Worm (Caenorhabditis elegans): Measurements from ENCODE around the gene R09A8.1.

R09A8.1 gene

ce11 chrX:12603322-12603984 is 10.1 kb upstream of the R09A8.1 start, which contains the start of the genes T24D5.6 and R09A8.9:
TSS of gene T24D5.6 (plus strand) at chrX:12603622.
TSS of gene R09A8.9 (plus strand) at chrX:12603934.
- TF ChIP-seq cog-1 (tag; optimal IDR thresholded peaks at IDR 0.05): no peak

- TF ChIP-seq klf-2 (GFP tag; conservative IDR thresholded peaks at IDR 0.05) (no peak), ztf-29 (GFP tag; IDR thresholded peaks at IDR 0.05) (no peak), cog-1 (tag; optimal IDR thresholded peaks at IDR 0.05) (no peak)
Measured at ce11 chrX:12618447-12618846, 4.9 kb downstream of the R09A8.1 start.

DNA sequence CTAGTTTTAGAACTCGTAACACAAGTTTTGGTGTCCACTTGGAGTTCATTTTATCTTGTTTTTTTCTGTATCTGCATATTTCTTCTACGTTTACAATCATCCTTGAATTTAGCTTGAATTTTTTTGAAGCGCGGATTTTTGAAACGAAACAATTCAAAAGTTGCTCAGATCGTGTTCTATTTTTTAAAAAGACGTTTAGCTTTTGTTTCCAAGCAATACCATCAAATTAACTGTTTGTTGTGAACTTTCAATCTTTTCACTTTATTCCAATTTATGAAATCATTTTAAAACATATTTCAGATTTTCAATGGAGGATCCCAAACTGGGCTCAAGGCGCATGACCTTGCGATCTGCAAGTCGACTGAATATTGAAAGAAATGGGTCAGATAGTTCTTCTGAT is 5.6 kb downstream of the R09A8.1 start, which contains the start of gene R09A8.2:
TSS of gene R09A8.2 (plus strand) at position 301 of the 400 bp plus-strand sequence.
- TF ChIP-seq flt-1 (GFP tag; IDR thresholded peaks at IDR 0.05) (no peak), tab-1 (GFP tag; IDR thresholded peaks at IDR 0.05) (no peak), T22C8.4 (GFP tag; IDR thresholded peaks at IDR 0.05) (no peak), cog-1 (tag; optimal IDR thresholded peaks at IDR 0.05) (no peak), klf-2 (GFP tag; conservative IDR thresholded peaks at IDR 0.05) (no peak), ztf-29 (GFP tag; IDR thresholded peaks at IDR 0.05) (no peak), ref-1 (GFP tag; conservative IDR thresholded peaks at IDR 0.05) (no peak)

DNA sequence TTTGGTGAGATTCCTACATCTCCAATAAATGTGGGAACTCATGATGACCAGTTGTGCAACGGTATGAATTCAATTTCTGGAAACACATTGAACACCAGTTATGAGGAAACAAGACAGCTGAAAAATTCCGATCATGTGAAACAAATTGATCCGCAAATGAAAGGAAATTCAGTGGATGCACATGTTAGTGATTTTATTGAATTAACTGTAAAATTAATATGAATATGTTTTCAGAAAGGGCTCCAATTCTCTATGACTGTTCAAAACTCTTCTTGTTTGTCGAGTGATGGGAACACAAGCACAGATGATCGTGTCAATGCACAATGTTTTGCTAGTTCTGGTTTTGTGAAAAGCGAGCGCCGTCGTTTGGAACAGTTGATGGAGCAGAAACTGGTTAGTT is 6.8 kb downstream of the R09A8.1 start:
- TF ChIP-seq ztf-23 (GFP tag; IDR thresholded peaks at IDR 0.05): no peak

DNA sequence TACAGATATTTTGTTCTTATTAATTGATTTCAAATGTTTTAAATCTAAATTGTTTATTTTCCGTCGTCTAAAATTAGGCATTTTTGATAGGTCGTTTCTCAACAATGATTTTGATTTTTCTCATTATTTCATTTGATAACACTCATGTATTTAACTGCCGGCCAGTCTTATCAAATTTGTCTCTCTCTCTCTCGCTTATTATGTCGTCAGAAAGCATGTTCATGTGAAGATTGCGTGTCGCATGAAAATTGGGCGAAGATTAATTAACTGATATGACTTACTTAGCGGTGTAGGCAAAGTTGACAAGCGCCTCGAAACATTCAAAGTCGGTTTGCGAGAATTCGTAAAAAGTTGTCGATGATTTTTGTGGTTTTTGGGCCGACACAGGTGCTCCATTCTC is 14.2 kb downstream of the R09A8.1 start:
- TF ChIP-seq T22C8.4 (GFP tag; IDR thresholded peaks at IDR 0.05) (no peak), ztf-29 (GFP tag; IDR thresholded peaks at IDR 0.05) (no peak), tab-1 (GFP tag; IDR thresholded peaks at IDR 0.05) (no peak), klf-2 (GFP tag; conservative IDR thresholded peaks at IDR 0.05) (no peak), flt-1 (GFP tag; IDR thresholded peaks at IDR 0.05) (no peak), med-1 (GFP tag; optimal IDR thresholded peaks at IDR 0.05; ENCODE audit: insufficient read depth) (no peak), ztf-23 (GFP tag; IDR thresholded peaks at IDR 0.05) (no peak), cog-1 (tag; optimal IDR thresholded peaks at IDR 0.05) (no peak), ref-1 (GFP tag; conservative IDR thresholded peaks at IDR 0.05) (no peak)

ce11 chrX:12629257-12629656 is 15.7 kb downstream of the R09A8.1 start:
- no peak for TF ChIP-seq cog-1 (tag; optimal IDR thresholded peaks at IDR 0.05)
- 0 out of 2 replicates have a peak, but pooled peaks have one; percentile 58 for TF ChIP-seq tab-1 (GFP tag; IDR thresholded peaks at IDR 0.05)
- TF ChIP-seq ztf-29 (GFP tag; IDR thresholded peaks at IDR 0.05): no peak
- no peak for TF ChIP-seq flt-1 (GFP tag; IDR thresholded peaks at IDR 0.05)

DNA sequence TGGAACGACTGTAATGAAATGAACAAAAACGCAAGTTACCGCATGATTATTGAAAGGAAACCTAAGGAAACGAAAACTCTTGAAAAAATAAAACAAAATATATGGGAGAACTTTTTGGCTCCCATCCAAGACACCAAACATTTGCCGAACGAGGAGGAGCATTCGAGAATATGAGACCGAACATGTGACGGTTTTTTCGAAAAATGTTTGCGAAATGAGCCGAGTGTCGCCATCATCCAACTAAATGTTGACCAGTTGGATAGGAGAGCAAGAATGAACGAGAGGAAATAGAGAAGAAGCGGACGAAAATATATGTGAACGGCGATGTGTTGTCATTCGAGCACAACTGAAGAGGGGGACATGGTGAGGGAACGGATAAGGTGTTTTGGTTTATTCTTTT is 16.5 kb downstream of the R09A8.1 start:
- TF ChIP-seq T22C8.4 (GFP tag; IDR thresholded peaks at IDR 0.05): no peak
- TF ChIP-seq ref-1 (GFP tag; conservative IDR thresholded peaks at IDR 0.05): no peak
- TF ChIP-seq ztf-23 (GFP tag; IDR thresholded peaks at IDR 0.05): no peak
- TF ChIP-seq klf-2 (GFP tag; conservative IDR thresholded peaks at IDR 0.05): no peak
- TF ChIP-seq ztf-29 (GFP tag; IDR thresholded peaks at IDR 0.05): no peak
- TF ChIP-seq flt-1 (GFP tag; IDR thresholded peaks at IDR 0.05): no peak
- TF ChIP-seq med-1 (GFP tag; optimal IDR thresholded peaks at IDR 0.05; ENCODE audit: insufficient read depth): no peak
- no peak for TF ChIP-seq tab-1 (GFP tag; IDR thresholded peaks at IDR 0.05)
- no peak for TF ChIP-seq cog-1 (tag; optimal IDR thresholded peaks at IDR 0.05)

ce11 chrX:12630556-12630955 is 17.0 kb downstream of the R09A8.1 start:
- TF ChIP-seq T22C8.4 (GFP tag; IDR thresholded peaks at IDR 0.05) (no peak), tab-1 (GFP tag; IDR thresholded peaks at IDR 0.05) (0 out of 2 replicates have a peak, but pooled peaks have one; percentile 10), ztf-29 (GFP tag; IDR thresholded peaks at IDR 0.05) (no peak)

ce11 chrX:12631446-12631845 is 17.9 kb downstream of the R09A8.1 start:
- TF ChIP-seq cog-1 (tag; optimal IDR thresholded peaks at IDR 0.05) (no peak), flt-1 (GFP tag; IDR thresholded peaks at IDR 0.05) (no peak), med-1 (GFP tag; optimal IDR thresholded peaks at IDR 0.05; ENCODE audit: insufficient read depth) (no peak), ztf-23 (GFP tag; IDR thresholded peaks at IDR 0.05) (no peak), klf-2 (GFP tag; conservative IDR thresholded peaks at IDR 0.05) (no peak), T22C8.4 (GFP tag; IDR thresholded peaks at IDR 0.05) (no peak), tab-1 (GFP tag; IDR thresholded peaks at IDR 0.05) (no peak), ztf-29 (GFP tag; IDR thresholded peaks at IDR 0.05) (no peak), ref-1 (GFP tag; conservative IDR thresholded peaks at IDR 0.05) (no peak)

DNA sequence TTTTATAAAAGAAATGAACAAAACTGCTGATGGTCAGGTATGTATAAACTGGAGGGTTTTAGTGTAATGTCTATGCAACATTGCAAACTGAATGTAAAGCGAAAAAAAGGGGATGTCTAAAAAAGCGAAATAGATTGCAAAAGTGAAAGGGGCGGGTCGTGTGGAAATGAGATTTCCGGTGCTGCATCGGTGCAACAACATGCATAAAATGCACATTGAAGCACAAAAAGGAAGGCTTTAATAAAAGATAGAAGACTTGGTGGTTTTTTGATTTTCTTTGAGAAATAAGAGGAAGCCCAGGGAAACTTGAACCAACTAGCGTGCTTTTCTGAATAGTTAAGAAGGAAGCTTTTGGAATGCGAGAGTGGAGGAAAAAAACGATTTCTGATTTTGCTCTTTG is 19.1 kb downstream of the R09A8.1 start:
- no peak for TF ChIP-seq ztf-23 (GFP tag; IDR thresholded peaks at IDR 0.05)
- no peak for TF ChIP-seq med-1 (GFP tag; optimal IDR thresholded peaks at IDR 0.05; ENCODE audit: insufficient read depth)
- TF ChIP-seq cog-1 (tag; optimal IDR thresholded peaks at IDR 0.05): no peak
- no peak for TF ChIP-seq T22C8.4 (GFP tag; IDR thresholded peaks at IDR 0.05)
- no peak for TF ChIP-seq tab-1 (GFP tag; IDR thresholded peaks at IDR 0.05)
- no peak for TF ChIP-seq ref-1 (GFP tag; conservative IDR thresholded peaks at IDR 0.05)
- no peak for TF ChIP-seq ztf-29 (GFP tag; IDR thresholded peaks at IDR 0.05)
- TF ChIP-seq klf-2 (GFP tag; conservative IDR thresholded peaks at IDR 0.05): no peak
- no peak for TF ChIP-seq flt-1 (GFP tag; IDR thresholded peaks at IDR 0.05)

ce11 chrX:12633862-12634404 is 20.4 kb downstream of the R09A8.1 start, which contains the start of gene ivns-1:
TSS of gene ivns-1 (minus strand) at chrX:12634354.
- no peak for TF ChIP-seq ztf-23 (GFP tag; IDR thresholded peaks at IDR 0.05)
- no peak for TF ChIP-seq tab-1 (GFP tag; IDR thresholded peaks at IDR 0.05)
- no peak for TF ChIP-seq klf-2 (GFP tag; conservative IDR thresholded peaks at IDR 0.05)

Data from whole organism, midembryonic.